Fruit fly (Drosophila melanogaster) whole organism, embryonic: ENCODE measurements around the gene prt.

Source experiments
- CG10209 ChIP-seq: fragments of 200-800 bp; sonication (Bioruptor generic); optimal IDR thresholded peaks from 3 replicates; lab custom pipeline; 2017; ENCODE audit warnings: missing biosample characterization, mild to moderate bottlenecking, missing genetic modification characterization, missing genetic modification reagents
- CG6175 ChIP-seq: fragments of 200-800 bp; sonication (Bioruptor generic); IDR thresholded peaks from 3 replicates; pipeline ENCODE4 v1.3.6; 2022; ENCODE audit warnings: missing biosample characterization, missing genetic modification characterization
- CG6765 ChIP-seq: fragments of 200-800 bp; sonication (Bioruptor generic); optimal IDR thresholded peaks from 3 replicates; lab custom pipeline; 2017; ENCODE audit warnings: missing biosample characterization, mild to moderate bottlenecking, missing genetic modification characterization
- CG9817 ChIP-seq: fragments of 200-800 bp; sonication (Bioruptor generic); optimal IDR thresholded peaks from 2 replicates; lab custom pipeline; 2018; ENCODE audit warnings: missing biosample characterization, mild to moderate bottlenecking, missing genetic modification characterization, moderate library complexity
- Usf ChIP-seq: fragments of 200-800 bp; sonication (Bioruptor generic); optimal IDR thresholded peaks from 2 replicates; lab custom pipeline; 2017; ENCODE audit warnings: missing genotype, missing biosample characterization, missing genetic modification characterization
- eve ChIP-seq, 2 experiments: fragments of >200 bp; optimal IDR thresholded peaks; 2 replicates each; lab custom pipeline; 2017; ENCODE audit warnings: missing biosample characterization in 2 of 2, missing genetic modification characterization in 2 of 2
- oc ChIP-seq: fragments of 200-800 bp; sonication (Bioruptor generic); optimal IDR thresholded peaks from 2 replicates; lab custom pipeline; 2018; ENCODE audit warnings: missing biosample characterization, mild to moderate bottlenecking, missing genetic modification characterization, moderate library complexity
- seq ChIP-seq: fragments of 200-800 bp; sonication (Bioruptor generic); IDR thresholded peaks from 2 replicates; pipeline ENCODE4 v1.3.6; 2022; ENCODE audit warnings: missing biosample characterization, missing genetic modification characterization

dm6 chr3R:23740968-23741367, 42.1 kb upstream of the prt start:
- no peak for TF ChIP-seq Usf (GFP tag; lab: Kevin White, UChicago)
- TF ChIP-seq CG9817 (tag; lab: Kevin White, UChicago) = no peak
- TF ChIP-seq oc (tag; lab: Kevin White, UChicago) = peak; percentile 4
- no peak for TF ChIP-seq seq (GFP tag; lab: Robert Waterston, UW)
- no peak for TF ChIP-seq eve (GFP tag; optimal IDR thresholded peaks at IDR 0.05; lab: Kevin White, UChicago)
- TF ChIP-seq CG6175 = no peak
- TF ChIP-seq CG10209 = no peak
- TF ChIP-seq CG6765 = no peak
